Fruit fly (Drosophila melanogaster): ENCODE results near the gene Vav.
A peak's percentile ranks its signal among the peaks of the same experiment; 100 is the strongest.

dm6 chrX:19261528-19262102, at the start of gene Vav:
- no peak for TF ChIP-seq CG8478 (optimal IDR thresholded peaks at IDR 0.05)
- peak; percentile 7 to 35 for TF ChIP-seq CTCF (optimal IDR thresholded peaks at IDR 0.05)
